Fruit fly (Drosophila melanogaster) whole organism: Measurements from ENCODE around the gene CkIalpha.

Experiments
- EcR ChIP-seq, 2 experiments: fragments of >200 bp; optimal IDR thresholded peaks; 2 replicates each; lab custom pipeline; 2017; ENCODE audit warnings: missing biosample characterization in 2 of 2, missing genetic modification characterization in 2 of 2, missing genetic modification reagents in 2 of 2
- pan ChIP-seq: fragments of >200 bp; optimal IDR thresholded peaks from 2 replicates; lab custom pipeline; 2017

DNA sequence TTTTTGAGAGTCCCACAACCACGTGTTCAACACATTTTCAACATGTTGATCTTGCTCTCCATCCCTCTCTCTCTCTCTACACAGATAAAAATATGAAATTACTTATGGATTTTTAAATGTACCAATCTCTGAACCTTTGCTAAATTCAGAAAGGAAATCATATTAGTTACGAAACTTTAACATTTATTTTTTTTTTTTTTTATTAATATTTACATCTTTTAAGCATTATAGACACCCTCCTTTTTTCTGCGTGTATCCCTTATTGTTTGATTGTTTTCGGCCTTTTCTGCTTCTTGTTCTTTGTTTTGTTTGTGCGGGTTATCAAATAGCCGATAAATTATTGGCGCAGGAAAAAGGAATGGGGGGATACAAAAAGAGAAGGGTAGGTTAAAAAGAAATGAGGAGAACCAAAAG, 13.1 kb downstream of the CkIalpha start:
- TF ChIP-seq EcR (GFP tag; optimal IDR thresholded peaks at IDR 0.05; lab: Kevin White, UChicago) (no peak), pan (lab: Kevin White, UChicago) (no peak)
